Worm (Caenorhabditis elegans) whole organism, late embryonic: ENCODE data around the gene Y73C8C.8.

Experiments used
- ama-1 ChIP-seq: fragments of 150-350 bp; optimal IDR thresholded peaks from 2 replicates; lab custom pipeline; 2014
- ceh-2 ChIP-seq: sonication (generic microtip); optimal IDR thresholded peaks from 2 replicates; lab custom pipeline; 2016; ENCODE audit warnings: missing genotype, missing genetic modification characterization, missing compliant biosample characterization
- fax-1 ChIP-seq: sonication (generic microtip); optimal IDR thresholded peaks from 2 replicates; lab custom pipeline; 2016; ENCODE audit warnings: missing genotype, missing genetic modification characterization, missing compliant biosample characterization
- fkh-10 ChIP-seq: fragments of 150-350 bp; optimal IDR thresholded peaks from 2 replicates; lab custom pipeline; 2014; ENCODE audit warnings: missing biosample characterization, missing genetic modification reagents, missing genetic modification characterization
- madf-2 ChIP-seq: sonication (generic microtip); optimal IDR thresholded peaks from 2 replicates; lab custom pipeline; 2017; ENCODE audit warnings: missing genetic modification characterization, missing compliant biosample characterization
- mec-3 ChIP-seq: sonication (generic microtip); optimal IDR thresholded peaks from 2 replicates; lab custom pipeline; 2016; ENCODE audit warnings: borderline replicate concordance, missing genetic modification characterization, missing compliant biosample characterization
- nhr-11 ChIP-seq: fragments of 150-350 bp; optimal IDR thresholded peaks from 2 replicates; lab custom pipeline; 2014; ENCODE audit warnings: missing biosample characterization, missing genetic modification characterization
- pha-4 ChIP-seq: fragments of 150-350 bp; optimal IDR thresholded peaks from 2 replicates; lab custom pipeline; 2018; ENCODE audit warnings: missing biosample characterization, missing genetic modification reagents, missing genetic modification characterization
- pros-1 ChIP-seq: fragments of 150-350 bp; optimal IDR thresholded peaks from 2 replicates; lab custom pipeline; 2014; ENCODE audit warnings: missing biosample characterization, missing genetic modification reagents, missing genetic modification characterization
- tbx-2 ChIP-seq: sonication (generic microtip); optimal IDR thresholded peaks from 2 replicates; lab custom pipeline; 2016; ENCODE audit warnings: missing genetic modification characterization, missing compliant biosample characterization
- ttx-3 ChIP-seq: sonication (generic microtip); optimal IDR thresholded peaks from 2 replicates; lab custom pipeline; 2016; ENCODE audit warnings: missing genetic modification reagents, missing genetic modification characterization, missing compliant biosample characterization

ce11 chrV:3114973-3115372, 1.3 kb upstream of the Y73C8C.8 start, which contains the start of gene Y73C8C.3:
- TF ChIP-seq ceh-2 (tag; lab: Kevin White, UChicago) (no peak), pha-4 (tag; lab: Kevin White, UChicago) (no peak), mec-3 (tag; lab: Kevin White, UChicago) (no peak), pros-1 (tag; lab: Kevin White, UChicago) (no peak), madf-2 (tag; lab: Kevin White, UChicago) (no peak), nhr-11 (tag; lab: Kevin White, UChicago) (no peak), fax-1 (tag; lab: Kevin White, UChicago) (no peak), tbx-2 (tag; lab: Kevin White, UChicago) (no peak), ttx-3 (no peak), fkh-10 (GFP tag; lab: Kevin White, UChicago) (no peak), ama-1 (lab: Kevin White, UChicago) (no peak)
